Worm (Caenorhabditis elegans) whole organism, L1 larva: ENCODE data around the gene gop-3.

Experiments
- C34B4.2 ChIP-seq: sonication (generic microtip); optimal IDR thresholded peaks from 2 replicates; lab custom pipeline; 2017; ENCODE audit warnings: mild to moderate bottlenecking, missing genetic modification characterization, missing compliant biosample characterization
- alr-1 ChIP-seq: fragments of 200-800 bp; sonication (Bioruptor generic); optimal IDR thresholded peaks from 2 replicates; lab custom pipeline; 2018; ENCODE audit warnings: borderline replicate concordance, mild to moderate bottlenecking, missing genetic modification characterization, missing compliant biosample characterization
- aly-2 ChIP-seq: fragments of 150-350 bp; optimal IDR thresholded peaks from 2 replicates; lab custom pipeline; 2014; ENCODE audit warnings: missing biosample characterization, missing genetic modification characterization
- ama-1 ChIP-seq: fragments of 150-350 bp; optimal IDR thresholded peaks from 2 replicates; lab custom pipeline; 2014
- ceh-88 ChIP-seq: fragments of 200-800 bp; sonication (Bioruptor generic); IDR thresholded peaks from 2 replicates; pipeline ENCODE4 v1.3.6; 2022; ENCODE audit warnings: missing genetic modification characterization, missing compliant biosample characterization
- ceh-90 ChIP-seq: sonication (generic microtip); optimal IDR thresholded peaks from 2 replicates; lab custom pipeline; 2016; ENCODE audit warnings: missing genetic modification characterization, missing compliant biosample characterization
- dpl-1 ChIP-seq, 3 experiments: fragments of 150-350 bp in 2 of 3; sonication (generic microtip) in 1 of 3; optimal IDR thresholded peaks; 2 replicates each; lab custom pipeline; 2014 to 2017; ENCODE audit warnings: missing biosample characterization in 3 of 3, missing genetic modification characterization in 3 of 3, missing genetic modification reagents in 3 of 3
- efl-1 ChIP-seq, 4 experiments: fragments of 150-350 bp; optimal IDR thresholded peaks in 3 of 4; peaks in 1 of 4; 1 replicate in 1 of 4; 2 replicates in 3 of 4; lab custom pipeline; 2014; ENCODE audit warnings: missing biosample characterization in 2 of 4, missing genetic modification characterization in 2 of 4, missing genetic modification reagents in 2 of 4
- egl-13 ChIP-seq: sonication (generic microtip); optimal IDR thresholded peaks from 2 replicates; lab custom pipeline; 2016; ENCODE audit warnings: missing genotype, missing genetic modification reagents, missing genetic modification characterization, missing compliant biosample characterization
- elt-2 ChIP-seq: sonication (generic microtip); optimal IDR thresholded peaks from 2 replicates; lab custom pipeline; 2016; ENCODE audit warnings: missing genetic modification characterization, mild to moderate bottlenecking, inconsistent platforms, missing compliant biosample characterization, missing genetic modification reagents
- elt-3 ChIP-seq, 6 experiments: fragments of 150-350 bp in 1 of 6; sonication (generic microtip); optimal IDR thresholded peaks; 2 replicates each; lab custom pipeline; 2017 to 2018; ENCODE audit warnings: missing biosample characterization in 6 of 6, missing genetic modification characterization in 6 of 6, inconsistent platforms in 1 of 6
- fkh-10 ChIP-seq: sonication (generic microtip); optimal IDR thresholded peaks from 2 replicates; lab custom pipeline; 2017; ENCODE audit warnings: missing biosample characterization, missing genetic modification reagents, missing genetic modification characterization
- fos-1 ChIP-seq: fragments of 150-350 bp; optimal IDR thresholded peaks from 2 replicates; lab custom pipeline; 2014; ENCODE audit warnings: missing biosample characterization, missing genetic modification characterization
- grh-1 ChIP-seq: fragments of 200-800 bp; sonication (Bioruptor generic); IDR thresholded peaks from 2 replicates; pipeline ENCODE4 v1.3.6; 2022; ENCODE audit warnings: missing genetic modification reagents, missing genetic modification characterization, missing compliant biosample characterization
- hlh-4 ChIP-seq: sonication (generic microtip); optimal IDR thresholded peaks from 2 replicates; lab custom pipeline; 2016; ENCODE audit warnings: mild to moderate bottlenecking, missing genetic modification characterization, missing compliant biosample characterization
- hpl-2 ChIP-seq: fragments of 150-350 bp; optimal IDR thresholded peaks from 2 replicates; lab custom pipeline; 2014; ENCODE audit warnings: missing biosample characterization, missing genetic modification reagents, missing genetic modification characterization
- isw-1 ChIP-seq: fragments of 200-800 bp; sonication (Bioruptor generic); IDR thresholded peaks from 2 replicates; pipeline ENCODE4 v1.3.6; 2022; ENCODE audit warnings: missing genetic modification characterization, missing compliant biosample characterization
- jun-1 ChIP-seq: fragments of 150-350 bp; optimal IDR thresholded peaks from 2 replicates; lab custom pipeline; 2014; ENCODE audit warnings: missing biosample characterization, missing genetic modification reagents, missing genetic modification characterization
- lin-14 ChIP-seq: fragments of 200-800 bp; sonication (Bioruptor generic); optimal IDR thresholded peaks from 2 replicates; lab custom pipeline; 2018; ENCODE audit warnings: mild to moderate bottlenecking, missing genetic modification characterization, moderate library complexity, missing compliant biosample characterization
- lin-15B ChIP-seq: fragments of 150-350 bp; sonication (generic microtip); optimal IDR thresholded peaks from 3 replicates; lab custom pipeline; 2014; ENCODE audit warnings: missing biosample characterization, missing genetic modification characterization
- lin-35 ChIP-seq, 2 experiments: fragments of 150-350 bp; optimal IDR thresholded peaks; 2 replicates each; lab custom pipeline; 2014; ENCODE audit warnings: missing biosample characterization in 2 of 2, missing genetic modification characterization in 2 of 2, missing genetic modification reagents in 2 of 2
- lin-39 ChIP-seq: fragments of 150-350 bp; optimal IDR thresholded peaks from 2 replicates; lab custom pipeline; 2014; ENCODE audit warnings: missing biosample characterization, missing genetic modification reagents, missing genetic modification characterization
- lsy-2 ChIP-seq, 2 experiments: fragments of 150-350 bp; optimal IDR thresholded peaks; 2 replicates each; lab custom pipeline; 2014; ENCODE audit warnings: missing biosample characterization in 2 of 2, missing genetic modification characterization in 2 of 2
- mab-9 ChIP-seq: fragments of 200-800 bp; sonication (Bioruptor generic); IDR thresholded peaks from 2 replicates; pipeline ENCODE4 v1.3.6; 2022; ENCODE audit warnings: missing genetic modification reagents, missing genetic modification characterization, missing compliant biosample characterization
- mdl-1 ChIP-seq, 2 experiments: fragments of 150-350 bp; optimal IDR thresholded peaks; 2 replicates each; lab custom pipeline; 2014 to 2017; ENCODE audit warnings: missing biosample characterization in 2 of 2, missing genetic modification characterization in 2 of 2, inconsistent platforms in 1 of 2
- mep-1 ChIP-seq: fragments of 150-350 bp; optimal IDR thresholded peaks from 2 replicates; lab custom pipeline; 2014; ENCODE audit warnings: missing biosample characterization, missing genetic modification characterization
- nhr-12 ChIP-seq: sonication (generic microtip); optimal IDR thresholded peaks from 2 replicates; lab custom pipeline; 2017; ENCODE audit warnings: missing biosample characterization, missing genetic modification characterization
- nhr-19 ChIP-seq: fragments of 200-800 bp; sonication (Bioruptor generic); conservative IDR thresholded peaks from 2 replicates; pipeline ENCODE4 v1.3.6; 2022; ENCODE audit warnings: missing genetic modification characterization, missing compliant biosample characterization
- nhr-20 ChIP-seq: sonication (generic microtip); optimal IDR thresholded peaks from 2 replicates; lab custom pipeline; 2016; ENCODE audit warnings: mild to moderate bottlenecking, missing genetic modification characterization, missing compliant biosample characterization
- nhr-28 ChIP-seq: fragments of 150-350 bp; optimal IDR thresholded peaks from 2 replicates; lab custom pipeline; 2014; ENCODE audit warnings: missing biosample characterization, missing genetic modification characterization
- nhr-47 ChIP-seq: sonication (generic microtip); optimal IDR thresholded peaks from 2 replicates; lab custom pipeline; 2016; ENCODE audit warnings: mild to moderate bottlenecking, missing genetic modification characterization, moderate library complexity, missing compliant biosample characterization
- nhr-71 ChIP-seq: sonication (generic microtip); optimal IDR thresholded peaks from 2 replicates; lab custom pipeline; 2016; ENCODE audit warnings: mild to moderate bottlenecking, missing genetic modification characterization, moderate library complexity, missing compliant biosample characterization
- nhr-76 ChIP-seq: sonication (generic microtip); optimal IDR thresholded peaks from 2 replicates; lab custom pipeline; 2017; ENCODE audit warnings: missing biosample characterization, missing genetic modification characterization
- nhr-77 ChIP-seq: fragments of 150-350 bp; optimal IDR thresholded peaks from 2 replicates; lab custom pipeline; 2014; ENCODE audit warnings: missing biosample characterization, missing genetic modification characterization
- nhr-85 ChIP-seq: sonication (generic microtip); peaks from one replicate; lab custom pipeline; 2016; ENCODE audit warnings: missing genetic modification characterization, inconsistent platforms, missing compliant biosample characterization
- nhr-90 ChIP-seq: sonication (generic microtip); optimal IDR thresholded peaks from 2 replicates; lab custom pipeline; 2016; ENCODE audit warnings: mild to moderate bottlenecking, missing genetic modification characterization, missing compliant biosample characterization; ENCODE audit not compliant: poor library complexity
- rnt-1 ChIP-seq: sonication (generic microtip); optimal IDR thresholded peaks from 2 replicates; lab custom pipeline; 2016; ENCODE audit warnings: mild to moderate bottlenecking, missing genetic modification characterization, moderate library complexity, missing compliant biosample characterization
- snu-23 ChIP-seq: sonication (generic microtip); optimal IDR thresholded peaks from 2 replicates; lab custom pipeline; 2016; ENCODE audit warnings: missing genetic modification characterization, missing compliant biosample characterization
- sox-4 ChIP-seq: sonication (generic microtip); optimal IDR thresholded peaks from 2 replicates; lab custom pipeline; 2016; ENCODE audit warnings: missing genetic modification characterization, missing compliant biosample characterization
- sup-37 ChIP-seq: fragments of 200-800 bp; sonication (Bioruptor generic); optimal IDR thresholded peaks from 2 replicates; lab custom pipeline; 2018; ENCODE audit warnings: mild to moderate bottlenecking, missing genetic modification characterization, missing compliant biosample characterization
- tbx-2 ChIP-seq: sonication (generic microtip); optimal IDR thresholded peaks from 2 replicates; lab custom pipeline; 2016; ENCODE audit warnings: missing genetic modification characterization, missing compliant biosample characterization
- tlp-1 ChIP-seq: fragments of 150-350 bp; optimal IDR thresholded peaks from 2 replicates; lab custom pipeline; 2014; ENCODE audit warnings: missing biosample characterization, missing genetic modification characterization
- unc-62 ChIP-seq: fragments of 150-350 bp; optimal IDR thresholded peaks from 2 replicates; lab custom pipeline; 2014; ENCODE audit warnings: missing biosample characterization, missing genetic modification reagents, missing genetic modification characterization
- unc-98 ChIP-seq: fragments of 200-800 bp; sonication (Bioruptor generic); IDR thresholded peaks from 2 replicates; pipeline ENCODE4 v1.3.6; 2022; ENCODE audit warnings: missing genetic modification characterization, missing compliant biosample characterization
- xbp-1 ChIP-seq: sonication (generic microtip); optimal IDR thresholded peaks from 2 replicates; lab custom pipeline; 2016; ENCODE audit warnings: missing genetic modification characterization, missing compliant biosample characterization
- zag-1 ChIP-seq: fragments of 150-350 bp; optimal IDR thresholded peaks from 2 replicates; lab custom pipeline; 2014; ENCODE audit warnings: missing biosample characterization, missing genetic modification characterization
- ztf-4 ChIP-seq: fragments of 150-350 bp; optimal IDR thresholded peaks from 2 replicates; lab custom pipeline; 2014; ENCODE audit warnings: missing biosample characterization, missing genetic modification characterization

gop-3 gene

DNA sequence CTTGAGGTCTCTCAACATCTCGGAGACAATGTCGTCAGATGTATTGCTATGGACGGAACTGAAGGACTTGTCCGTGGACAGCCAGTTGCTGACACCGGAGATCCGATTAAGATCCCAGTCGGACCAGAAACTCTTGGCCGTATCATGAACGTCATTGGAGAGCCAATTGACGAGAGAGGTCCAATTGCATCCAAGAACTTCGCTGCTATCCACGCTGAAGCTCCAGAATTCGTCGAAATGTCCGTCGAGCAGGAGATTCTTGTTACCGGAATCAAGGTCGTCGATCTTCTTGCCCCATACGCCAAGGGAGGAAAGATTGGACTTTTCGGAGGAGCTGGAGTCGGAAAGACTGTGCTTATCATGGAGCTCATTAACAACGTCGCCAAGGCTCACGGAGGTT lies 31.7 kb upstream of the gop-3 start:
- no peak for TF ChIP-seq mab-9
- no peak for TF ChIP-seq sox-4 (tag; lab: Kevin White, UChicago)
- TF ChIP-seq nhr-77 (tag; lab: Kevin White, UChicago): no peak
- no peak for TF ChIP-seq ceh-90
- peak; percentile 20 for TF ChIP-seq ama-1 (lab: Kevin White, UChicago)
- no peak for TF ChIP-seq unc-62 (GFP tag; lab: Kevin White, UChicago)
- no peak for TF ChIP-seq efl-1 (optimal IDR thresholded peaks at IDR 0.05; lab: Kevin White, UChicago)
- TF ChIP-seq efl-1 (GFP tag; optimal IDR thresholded peaks at IDR 0.05 in 1 of 2; lab: Kevin White, UChicago): peak in 1 of 2 experiments; percentile 90
- no peak for TF ChIP-seq hpl-2

DNA sequence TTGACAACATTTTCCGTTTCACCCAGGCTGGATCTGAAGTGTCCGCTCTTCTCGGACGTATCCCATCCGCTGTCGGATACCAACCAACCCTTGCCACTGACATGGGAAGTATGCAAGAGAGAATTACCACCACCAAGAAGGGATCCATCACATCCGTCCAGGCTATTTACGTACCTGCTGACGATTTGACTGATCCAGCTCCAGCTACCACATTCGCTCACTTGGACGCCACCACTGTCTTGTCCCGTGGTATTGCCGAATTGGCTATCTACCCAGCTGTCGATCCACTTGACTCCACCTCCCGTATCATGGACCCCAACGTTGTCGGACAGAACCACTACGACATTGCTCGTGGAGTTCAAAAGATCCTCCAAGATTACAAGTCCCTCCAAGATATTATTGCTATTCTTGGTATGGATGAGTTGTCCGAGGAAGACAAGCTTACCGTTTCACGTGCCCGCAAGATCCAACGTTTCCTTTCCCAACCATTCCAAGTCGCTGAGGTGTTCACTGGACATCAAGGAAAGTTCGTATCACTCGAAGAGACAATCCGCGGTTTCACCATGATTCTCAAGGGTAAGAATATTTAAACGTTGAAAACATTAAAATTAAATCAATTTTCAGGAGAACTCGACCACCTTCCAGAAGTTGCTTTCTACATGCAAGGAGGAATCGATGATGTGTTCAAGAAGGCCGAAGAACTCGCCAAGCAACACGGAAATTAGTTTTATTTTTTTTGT lies 30.8 kb upstream of the gop-3 start:
- TF ChIP-seq alr-1 (tag; lab: Kevin White, UChicago): peak; percentile 94
- TF ChIP-seq elt-2: no peak
- TF ChIP-seq ama-1 (lab: Kevin White, UChicago): no peak
- TF ChIP-seq lin-35 (GFP tag; optimal IDR thresholded peaks at IDR 0.05; lab: Kevin White, UChicago): no peak
- peak; percentile 59 for TF ChIP-seq nhr-85 (tag; lab: Kevin White, UChicago)
- TF ChIP-seq rnt-1 (tag; lab: Kevin White, UChicago): no peak
- no peak for TF ChIP-seq elt-3 (tag; optimal IDR thresholded peaks at IDR 0.05; lab: Kevin White, UChicago)
- no peak for TF ChIP-seq zag-1
- TF ChIP-seq efl-1 (optimal IDR thresholded peaks at IDR 0.05; lab: Kevin White, UChicago): no peak
- TF ChIP-seq efl-1 (GFP tag; optimal IDR thresholded peaks at IDR 0.05 in 1 of 2; lab: Kevin White, UChicago): peak in 1 of 2 experiments; percentile 90
- peak; percentile 33 for TF ChIP-seq nhr-76

DNA sequence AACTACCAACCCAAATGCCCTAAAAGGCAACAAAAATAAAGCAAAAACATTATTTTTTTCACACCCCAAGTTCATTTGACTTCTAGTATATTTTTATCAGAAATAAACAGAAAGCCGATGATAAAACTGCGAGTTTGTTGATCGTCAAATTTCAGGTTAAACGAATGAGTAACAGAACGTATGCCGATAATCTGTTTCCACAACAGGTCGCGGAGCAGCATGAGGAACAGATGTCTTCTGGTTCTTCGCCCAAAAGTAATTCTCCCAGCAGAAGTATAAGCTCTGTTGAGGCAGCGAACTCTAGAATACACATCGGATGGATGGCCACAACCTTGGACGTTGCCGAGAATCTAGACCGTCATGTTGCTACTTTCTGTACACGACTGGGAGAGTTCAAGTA lies 30.1 kb upstream of the gop-3 start, which contains the start of gene prmt-5:
prmt-5 (plus strand) TSS at position 141 of the 400 bp plus-strand sequence.
- no peak for TF ChIP-seq lin-14 (GFP tag; lab: Kevin White, UChicago)
- TF ChIP-seq C34B4.2 (tag; lab: Kevin White, UChicago): peak; percentile 43
- TF ChIP-seq tbx-2 (tag; lab: Kevin White, UChicago): no peak
- TF ChIP-seq unc-62 (GFP tag; lab: Kevin White, UChicago): no peak
- TF ChIP-seq lin-15B (tag; lab: Kevin White, UChicago): no peak
- TF ChIP-seq elt-2: peak; percentile 31
- TF ChIP-seq nhr-90 (tag; lab: Kevin White, UChicago): peak; percentile 17
- TF ChIP-seq mep-1: no peak
- no peak for TF ChIP-seq nhr-85 (tag; lab: Kevin White, UChicago)
- peak; percentile 3 for TF ChIP-seq xbp-1
- TF ChIP-seq ceh-88 (GFP tag; lab: Robert Waterston, UW): no peak
- no peak for TF ChIP-seq mdl-1 (tag; optimal IDR thresholded peaks at IDR 0.05; lab: Kevin White, UChicago)
- peak; percentile 21 to 41 for TF ChIP-seq efl-1 (optimal IDR thresholded peaks at IDR 0.05; lab: Kevin White, UChicago)
- peak in 1 of 2 experiments; percentile 77 for TF ChIP-seq efl-1 (GFP tag; optimal IDR thresholded peaks at IDR 0.05 in 1 of 2; lab: Kevin White, UChicago)
- TF ChIP-seq lin-39: no peak
- TF ChIP-seq unc-98 (GFP tag; lab: Robert Waterston, UW): no peak
- TF ChIP-seq grh-1 (GFP tag; lab: Robert Waterston, UW): no peak
- TF ChIP-seq fkh-10 (GFP tag; lab: Kevin White, UChicago): no peak
- TF ChIP-seq jun-1 (tag; lab: Kevin White, UChicago): no peak
- no peak for TF ChIP-seq tlp-1 (tag; lab: Kevin White, UChicago)
- no peak for TF ChIP-seq nhr-28
- TF ChIP-seq fos-1 (tag; lab: Kevin White, UChicago): peak; percentile 14
- peak; percentile 24 for TF ChIP-seq sup-37 (GFP tag; lab: Kevin White, UChicago)
- no peak for TF ChIP-seq isw-1 (GFP tag; lab: Robert Waterston, UW)
- peak; percentile 46 for TF ChIP-seq nhr-47 (tag; lab: Kevin White, UChicago)
- no peak for TF ChIP-seq dpl-1 (GFP tag; optimal IDR thresholded peaks at IDR 0.05; lab: Kevin White, UChicago)
- TF ChIP-seq egl-13: no peak
- peak; percentile 22 for TF ChIP-seq snu-23 (GFP tag; lab: Kevin White, UChicago)
- TF ChIP-seq nhr-20 (tag; lab: Kevin White, UChicago): peak; percentile 36
- TF ChIP-seq lsy-2 (tag; optimal IDR thresholded peaks at IDR 0.05; lab: Kevin White, UChicago): peak in 1 of 2 experiments; percentile 21
- TF ChIP-seq aly-2 (tag; lab: Kevin White, UChicago): peak; percentile 92
- no peak for TF ChIP-seq hlh-4 (tag; lab: Kevin White, UChicago)
- TF ChIP-seq ama-1 (lab: Kevin White, UChicago): peak; percentile 90
- TF ChIP-seq nhr-19: peak; percentile 25; the same call in 1 of the 2 replicates
- TF ChIP-seq ztf-4 (tag; lab: Kevin White, UChicago): peak; percentile 45
- TF ChIP-seq nhr-71 (tag; lab: Kevin White, UChicago): peak; percentile 51
- no peak for TF ChIP-seq nhr-12 (tag; lab: Kevin White, UChicago)
- peak; percentile 15 for TF ChIP-seq rnt-1 (tag; lab: Kevin White, UChicago)
